Worm (Caenorhabditis elegans) whole organism, late embryonic: ENCODE results near the gene affl-1.

Source experiments
- C08G9.2 ChIP-seq: sonication (generic microtip); optimal IDR thresholded peaks from 2 replicates; lab custom pipeline; 2016; ENCODE audit warnings: mild to moderate bottlenecking, missing genetic modification characterization, moderate library complexity, missing compliant biosample characterization
- F13H6.1 ChIP-seq: sonication (generic microtip); optimal IDR thresholded peaks from 2 replicates; lab custom pipeline; 2016; ENCODE audit warnings: missing genetic modification characterization, missing compliant biosample characterization
- K02D7.2 ChIP-seq: sonication (generic microtip); optimal IDR thresholded peaks from 2 replicates; lab custom pipeline; 2017; ENCODE audit warnings: mild to moderate bottlenecking, missing genetic modification characterization, missing compliant biosample characterization
- K09A11.1 ChIP-seq: sonication (generic microtip); optimal IDR thresholded peaks from 2 replicates; lab custom pipeline; 2017; ENCODE audit warnings: antibody characterized with exemption, mild to moderate bottlenecking, missing genetic modification characterization, missing compliant biosample characterization; ENCODE audit not compliant: insufficient read depth
- T23F11.4 ChIP-seq: fragments of 200-800 bp; sonication (Bioruptor generic); optimal IDR thresholded peaks from 2 replicates; lab custom pipeline; 2018; ENCODE audit warnings: mild to moderate bottlenecking, missing genetic modification characterization, missing compliant biosample characterization
- Y22D7AL.16 ChIP-seq: sonication (generic microtip); optimal IDR thresholded peaks from 2 replicates; lab custom pipeline; 2016; ENCODE audit warnings: missing genetic modification characterization, missing compliant biosample characterization
- ama-1 ChIP-seq: fragments of 150-350 bp; optimal IDR thresholded peaks from 2 replicates; lab custom pipeline; 2014
- ceh-14 ChIP-seq: sonication (generic microtip); optimal IDR thresholded peaks from 2 replicates; lab custom pipeline; 2016; ENCODE audit warnings: missing genotype, missing genetic modification characterization, missing compliant biosample characterization
- ceh-18 ChIP-seq: sonication (generic microtip); optimal IDR thresholded peaks from 2 replicates; lab custom pipeline; 2016; ENCODE audit warnings: missing genetic modification characterization, missing compliant biosample characterization
- ceh-19 ChIP-seq: fragments of 200-800 bp; sonication (Bioruptor generic); optimal IDR thresholded peaks from 2 replicates; lab custom pipeline; 2018; ENCODE audit warnings: mild to moderate bottlenecking, missing genetic modification characterization, missing compliant biosample characterization
- ceh-2 ChIP-seq: sonication (generic microtip); optimal IDR thresholded peaks from 2 replicates; lab custom pipeline; 2016; ENCODE audit warnings: missing genotype, missing genetic modification characterization, missing compliant biosample characterization
- ceh-24 ChIP-seq: sonication (generic microtip); optimal IDR thresholded peaks from 2 replicates; lab custom pipeline; 2016; ENCODE audit warnings: mild to moderate bottlenecking, missing genetic modification characterization, missing compliant biosample characterization
- ceh-30 ChIP-seq: fragments of 150-350 bp; optimal IDR thresholded peaks from 2 replicates; lab custom pipeline; 2014; ENCODE audit warnings: missing biosample characterization, missing genetic modification characterization
- ceh-31 ChIP-seq: sonication (generic microtip); optimal IDR thresholded peaks from 2 replicates; lab custom pipeline; 2016; ENCODE audit warnings: missing genetic modification characterization, missing compliant biosample characterization
- ceh-34 ChIP-seq: sonication (generic microtip); optimal IDR thresholded peaks from 2 replicates; lab custom pipeline; 2016; ENCODE audit warnings: mild to moderate bottlenecking, missing genetic modification characterization, missing compliant biosample characterization
- ceh-48 ChIP-seq: sonication (generic microtip); optimal IDR thresholded peaks from 2 replicates; lab custom pipeline; 2016; ENCODE audit warnings: missing genetic modification characterization, inconsistent platforms, missing compliant biosample characterization
- ceh-6 ChIP-seq: fragments of 200-800 bp; sonication (Bioruptor generic); optimal IDR thresholded peaks from 2 replicates; lab custom pipeline; 2018; ENCODE audit warnings: mild to moderate bottlenecking, missing genetic modification characterization, missing compliant biosample characterization
- che-1 ChIP-seq: sonication (generic microtip); optimal IDR thresholded peaks from 2 replicates; lab custom pipeline; 2016; ENCODE audit warnings: mild to moderate bottlenecking, missing genetic modification characterization, missing compliant biosample characterization
- elt-2 ChIP-seq: sonication (generic microtip); optimal IDR thresholded peaks from 2 replicates; lab custom pipeline; 2016; ENCODE audit warnings: missing genetic modification reagents, missing genetic modification characterization, missing compliant biosample characterization
- elt-4 ChIP-seq: sonication (generic microtip); optimal IDR thresholded peaks from 2 replicates; lab custom pipeline; 2016; ENCODE audit warnings: missing genetic modification characterization, missing compliant biosample characterization
- ets-4 ChIP-seq: sonication (generic microtip); optimal IDR thresholded peaks from 2 replicates; lab custom pipeline; 2016; ENCODE audit warnings: missing genetic modification characterization, missing compliant biosample characterization
- eyg-1 ChIP-seq: sonication (generic microtip); optimal IDR thresholded peaks from 2 replicates; lab custom pipeline; 2016; ENCODE audit warnings: missing genotype, missing genetic modification characterization, missing compliant biosample characterization
- fax-1 ChIP-seq: sonication (generic microtip); optimal IDR thresholded peaks from 2 replicates; lab custom pipeline; 2016; ENCODE audit warnings: missing genotype, missing genetic modification characterization, missing compliant biosample characterization
- gmeb-2 ChIP-seq: sonication (generic microtip); optimal IDR thresholded peaks from 2 replicates; lab custom pipeline; 2016; ENCODE audit warnings: missing genetic modification characterization, inconsistent platforms, missing compliant biosample characterization
- hlh-15 ChIP-seq: sonication (generic microtip); optimal IDR thresholded peaks from 2 replicates; lab custom pipeline; 2016; ENCODE audit warnings: missing genetic modification characterization, missing compliant biosample characterization
- hlh-30 ChIP-seq: sonication (generic microtip); optimal IDR thresholded peaks from 2 replicates; lab custom pipeline; 2017; ENCODE audit warnings: antibody characterized with exemption, missing genetic modification characterization, missing compliant biosample characterization; ENCODE audit not compliant: insufficient read depth
- hlh-6 ChIP-seq: sonication (generic microtip); optimal IDR thresholded peaks from 2 replicates; lab custom pipeline; 2016; ENCODE audit warnings: missing genotype, missing genetic modification characterization, missing compliant biosample characterization
- hlh-8 ChIP-seq: sonication (generic microtip); optimal IDR thresholded peaks from 2 replicates; lab custom pipeline; 2016; ENCODE audit warnings: missing genotype, missing genetic modification characterization, missing compliant biosample characterization
- lim-6 ChIP-seq: sonication (generic microtip); optimal IDR thresholded peaks from 2 replicates; lab custom pipeline; 2016; ENCODE audit warnings: missing genetic modification characterization, missing compliant biosample characterization
- lin-11 ChIP-seq: fragments of 200-800 bp; sonication (Bioruptor generic); optimal IDR thresholded peaks from 2 replicates; lab custom pipeline; 2018; ENCODE audit warnings: mild to moderate bottlenecking, missing genetic modification characterization, missing compliant biosample characterization
- madf-2 ChIP-seq: sonication (generic microtip); optimal IDR thresholded peaks from 2 replicates; lab custom pipeline; 2017; ENCODE audit warnings: missing genetic modification characterization, missing compliant biosample characterization
- mec-3 ChIP-seq: sonication (generic microtip); optimal IDR thresholded peaks from 2 replicates; lab custom pipeline; 2016; ENCODE audit warnings: borderline replicate concordance, missing genetic modification characterization, missing compliant biosample characterization
- nhr-11 ChIP-seq: fragments of 150-350 bp; optimal IDR thresholded peaks from 2 replicates; lab custom pipeline; 2014; ENCODE audit warnings: missing biosample characterization, missing genetic modification characterization
- nhr-232 ChIP-seq: sonication (generic microtip); optimal IDR thresholded peaks from 2 replicates; lab custom pipeline; 2016; ENCODE audit warnings: missing genetic modification characterization, missing compliant biosample characterization
- npax-4 ChIP-seq: sonication (generic microtip); optimal IDR thresholded peaks from 2 replicates; lab custom pipeline; 2016; ENCODE audit warnings: missing genetic modification characterization, missing compliant biosample characterization
- pag-3 ChIP-seq: sonication (generic microtip); optimal IDR thresholded peaks from 2 replicates; lab custom pipeline; 2016; ENCODE audit warnings: missing compliant biosample characterization, missing genetic modification characterization, borderline replicate concordance
- pax-1 ChIP-seq: fragments of 150-350 bp; optimal IDR thresholded peaks from 2 replicates; lab custom pipeline; 2014; ENCODE audit warnings: missing biosample characterization, missing genetic modification characterization
- pha-4 ChIP-seq: fragments of 150-350 bp; optimal IDR thresholded peaks from 2 replicates; lab custom pipeline; 2018; ENCODE audit warnings: missing biosample characterization, missing genetic modification reagents, missing genetic modification characterization
- pqm-1 ChIP-seq: sonication (generic microtip); optimal IDR thresholded peaks from 2 replicates; lab custom pipeline; 2016; ENCODE audit warnings: missing genetic modification characterization, missing compliant biosample characterization
- pros-1 ChIP-seq: fragments of 150-350 bp; optimal IDR thresholded peaks from 2 replicates; lab custom pipeline; 2014; ENCODE audit warnings: missing biosample characterization, missing genetic modification reagents, missing genetic modification characterization
- ref-2 ChIP-seq: sonication (generic microtip); optimal IDR thresholded peaks from 2 replicates; lab custom pipeline; 2016; ENCODE audit warnings: missing genetic modification characterization, missing compliant biosample characterization
- sdc-2 ChIP-seq: sonication (generic microtip); optimal IDR thresholded peaks from 2 replicates; lab custom pipeline; 2016; ENCODE audit warnings: missing genotype, missing genetic modification characterization, missing compliant biosample characterization
- syd-9 ChIP-seq: sonication (generic microtip); optimal IDR thresholded peaks from 2 replicates; lab custom pipeline; 2016; ENCODE audit warnings: mild to moderate bottlenecking, missing genetic modification characterization, moderate library complexity, missing compliant biosample characterization
- tbx-2 ChIP-seq: sonication (generic microtip); optimal IDR thresholded peaks from 2 replicates; lab custom pipeline; 2016; ENCODE audit warnings: missing genetic modification characterization, missing compliant biosample characterization
- tbx-7 ChIP-seq: sonication (generic microtip); optimal IDR thresholded peaks from 2 replicates; lab custom pipeline; 2016; ENCODE audit warnings: missing genotype, missing genetic modification characterization, missing compliant biosample characterization
- ttx-3 ChIP-seq: sonication (generic microtip); optimal IDR thresholded peaks from 2 replicates; lab custom pipeline; 2016; ENCODE audit warnings: missing genetic modification reagents, missing genetic modification characterization, missing compliant biosample characterization
- unc-3 ChIP-seq, 2 experiments: fragments of 200-800 bp in 1 of 2; sonication (Bioruptor generic) in 1 of 2; sonication (generic microtip) in 1 of 2; conservative IDR thresholded peaks in 1 of 2; optimal IDR thresholded peaks in 1 of 2; 2 replicates each; pipeline versions ENCODE4 v1.3.6 to Lab custom; 2016 to 2022; ENCODE audit warnings: missing compliant biosample characterization in 2 of 2, missing genetic modification characterization in 2 of 2, missing genetic modification reagents in 1 of 2
- unc-55 ChIP-seq: sonication (generic microtip); optimal IDR thresholded peaks from 2 replicates; lab custom pipeline; 2017; ENCODE audit warnings: missing biosample characterization, missing genetic modification reagents, missing genetic modification characterization
- unc-86 ChIP-seq: sonication (generic microtip); optimal IDR thresholded peaks from 2 replicates; lab custom pipeline; 2016; ENCODE audit warnings: missing genetic modification characterization, missing compliant biosample characterization
- zip-5 ChIP-seq: sonication (generic microtip); optimal IDR thresholded peaks from 2 replicates; lab custom pipeline; 2016; ENCODE audit warnings: missing genetic modification characterization, missing compliant biosample characterization
- ztf-16 ChIP-seq: sonication (generic microtip); optimal IDR thresholded peaks from 2 replicates; lab custom pipeline; 2017; ENCODE audit warnings: missing genetic modification characterization, missing compliant biosample characterization

affl-1 gene

ce11 chrIII:432988-433387 is 7.0 kb upstream of the affl-1 start (continued):
- no peak for TF ChIP-seq unc-86
- no peak for TF ChIP-seq pha-4 (tag; lab: Kevin White, UChicago)
- no peak for TF ChIP-seq ceh-6 (GFP tag; lab: Kevin White, UChicago)
- no peak for TF ChIP-seq K02D7.2 (tag; lab: Kevin White, UChicago)
- no peak for TF ChIP-seq T23F11.4 (GFP tag; lab: Kevin White, UChicago)
- no peak for TF ChIP-seq F13H6.1 (tag; lab: Kevin White, UChicago)
- TF ChIP-seq elt-2 (tag; lab: Kevin White, UChicago), result no peak
- TF ChIP-seq elt-4, result no peak
- TF ChIP-seq ceh-34 (tag; lab: Kevin White, UChicago), result peak; percentile 42
- TF ChIP-seq ttx-3 (tag; lab: Kevin White, UChicago), result no peak
- TF ChIP-seq ceh-19 (GFP tag; lab: Kevin White, UChicago), result no peak
- no peak for TF ChIP-seq nhr-232
- no peak for TF ChIP-seq ama-1
- TF ChIP-seq npax-4 (tag; lab: Kevin White, UChicago), result no peak
- no peak for TF ChIP-seq nhr-11 (tag; lab: Kevin White, UChicago)
- no peak for TF ChIP-seq che-1 (tag; lab: Kevin White, UChicago)
- TF ChIP-seq ceh-14 (tag; lab: Kevin White, UChicago), result peak; percentile 20
- no peak for TF ChIP-seq hlh-15 (tag; lab: Kevin White, UChicago)
- TF ChIP-seq K09A11.1 (tag; lab: Kevin White, UChicago), result peak; percentile 9
- no peak for TF ChIP-seq ztf-16 (tag; lab: Kevin White, UChicago)
- TF ChIP-seq ceh-24 (tag; lab: Kevin White, UChicago), result no peak
- TF ChIP-seq madf-2 (tag; lab: Kevin White, UChicago), result peak; percentile 29
- no peak for TF ChIP-seq mec-3
- peak; percentile 50 for TF ChIP-seq tbx-2 (tag; lab: Kevin White, UChicago)
- TF ChIP-seq ceh-30 (tag; lab: Kevin White, UChicago), result no peak
- no peak for TF ChIP-seq Y22D7AL.16 (tag; lab: Kevin White, UChicago)
- no peak for TF ChIP-seq syd-9 (tag; lab: Kevin White, UChicago)
- TF ChIP-seq sdc-2 (tag; lab: Kevin White, UChicago), result no peak
- peak; percentile 54 for TF ChIP-seq pros-1 (tag; lab: Kevin White, UChicago)
- no peak for TF ChIP-seq lim-6 (tag; lab: Kevin White, UChicago)
- no peak for TF ChIP-seq pax-1 (tag; lab: Kevin White, UChicago)
- TF ChIP-seq hlh-6 (tag; lab: Kevin White, UChicago), result no peak
- no peak for TF ChIP-seq pqm-1 (tag; lab: Kevin White, UChicago)

ce11 chrIII:434361-434941 is 5.6 kb upstream of the affl-1 start, which contains the start of gene affl-2:
Gene affl-2, plus strand, starts transcription at chrIII:434891.
- TF ChIP-seq ceh-48 (tag; lab: Kevin White, UChicago) (no peak), C08G9.2 (tag; lab: Kevin White, UChicago) (no peak), pag-3 (tag; lab: Kevin White, UChicago) (no peak), ama-1 (no peak), ceh-30 (tag; lab: Kevin White, UChicago) (no peak), pqm-1 (tag; lab: Kevin White, UChicago) (no peak), unc-86 (no peak), unc-3 (GFP tag; conservative IDR thresholded peaks at IDR 0.05; lab: Robert Waterston, UW) (no peak), unc-3 (tag; optimal IDR thresholded peaks at IDR 0.05; lab: Kevin White, UChicago) (no peak), ets-4 (tag; lab: Kevin White, UChicago) (no peak), lin-11 (no peak), hlh-30 (no peak), hlh-8 (tag; lab: Kevin White, UChicago) (no peak), zip-5 (tag; lab: Kevin White, UChicago) (no peak), ceh-31 (tag; lab: Kevin White, UChicago) (peak; percentile 23), ceh-24 (tag; lab: Kevin White, UChicago) (no peak), tbx-7 (no peak), ceh-6 (GFP tag; lab: Kevin White, UChicago) (no peak), fax-1 (tag; lab: Kevin White, UChicago) (no peak), ceh-34 (tag; lab: Kevin White, UChicago) (peak; percentile 5), ceh-19 (GFP tag; lab: Kevin White, UChicago) (no peak), che-1 (tag; lab: Kevin White, UChicago) (no peak), ceh-2 (tag; lab: Kevin White, UChicago) (no peak), eyg-1 (tag; lab: Kevin White, UChicago) (no peak), ceh-18 (no peak), gmeb-2 (no peak), tbx-2 (tag; lab: Kevin White, UChicago) (peak; percentile 41), unc-55 (GFP tag; lab: Kevin White, UChicago) (no peak), elt-4 (no peak), ref-2 (tag; lab: Kevin White, UChicago) (peak; percentile 27)
